Worm (Caenorhabditis elegans): ENCODE measurements around the gene mdl-1.
A peak's percentile ranks its signal among the peaks of the same experiment; 100 is the strongest.

mdl-1 gene

DNA sequence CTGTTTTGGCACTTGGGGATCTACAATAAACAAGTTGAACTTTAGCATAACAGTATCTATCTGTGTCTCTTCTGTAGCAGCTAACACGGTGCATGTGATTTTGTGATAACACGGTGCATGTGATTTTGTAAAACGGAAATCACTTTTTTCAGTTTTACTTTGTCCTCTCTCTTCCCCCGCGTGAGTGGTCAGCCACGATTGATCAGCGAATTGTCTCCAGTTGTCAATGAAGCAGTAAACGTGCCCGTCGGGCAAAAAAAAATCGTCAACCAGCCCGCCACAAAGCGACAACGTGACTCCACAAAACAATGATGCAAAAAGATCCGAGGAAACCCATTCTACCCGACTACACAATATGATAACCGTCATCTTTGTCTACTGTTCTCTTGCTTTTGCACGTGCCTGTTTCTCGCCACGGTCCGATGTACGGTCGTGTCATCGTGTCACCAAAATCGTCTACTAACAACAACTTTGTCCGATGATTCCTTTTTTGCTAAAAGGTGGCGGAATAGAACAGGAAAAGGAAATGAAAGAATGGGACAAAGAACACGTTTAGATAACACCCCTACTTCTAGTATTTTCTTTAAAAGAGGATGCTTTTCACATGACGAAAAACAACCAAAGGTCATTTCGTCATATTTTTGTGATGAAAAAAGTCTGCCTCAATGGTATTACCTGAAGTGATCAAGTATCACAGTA, 7.1 kb downstream of the mdl-1 start (continued):
- TF ChIP-seq snpc-1.3 (tag; optimal IDR thresholded peaks at IDR 0.05; ENCODE audit: insufficient read depth) = no peak
- peak; percentile 62; the same call in 1 of the 2 replicates for TF ChIP-seq sea-2 (GFP tag; IDR thresholded peaks at IDR 0.05)
- no peak for TF ChIP-seq Y67H2A.10 (GFP tag; conservative IDR thresholded peaks at IDR 0.05)
- TF ChIP-seq F33H1.4 (GFP tag; IDR thresholded peaks at IDR 0.05) = no peak
- peak; percentile 79 for TF ChIP-seq atf-7 (tag; optimal IDR thresholded peaks at IDR 0.05)
- TF ChIP-seq rec-8 (tag; optimal IDR thresholded peaks at IDR 0.05) = no peak
- TF ChIP-seq hlh-12 (tag; optimal IDR thresholded peaks at IDR 0.05) = no peak
- peak; percentile 78; the same call in 1 of the 2 replicates for TF ChIP-seq C06A6.2 (GFP tag; conservative IDR thresholded peaks at IDR 0.05)
- TF ChIP-seq die-1 (tag; optimal IDR thresholded peaks at IDR 0.05) = peak; percentile 63
- peak; percentile 55 for TF ChIP-seq tbp1 (GFP tag; optimal IDR thresholded peaks at IDR 0.05)
- no peak for TF ChIP-seq ceh-27 (GFP tag; optimal IDR thresholded peaks at IDR 0.05)
- TF ChIP-seq egl-44 (GFP tag; IDR thresholded peaks at IDR 0.05) = peak; percentile 86
- no peak for TF ChIP-seq T07F8.4 (tag; optimal IDR thresholded peaks at IDR 0.05)
- peak; percentile 74 for TF ChIP-seq lir-1 (GFP tag; conservative IDR thresholded peaks at IDR 0.05)
- TF ChIP-seq lin-40 (tag; optimal IDR thresholded peaks at IDR 0.05) = peak; percentile 81
- no peak for TF ChIP-seq unc-130 (GFP tag; optimal IDR thresholded peaks at IDR 0.05)
- TF ChIP-seq nfyb-1 (GFP tag; IDR thresholded peaks at IDR 0.05) = peak; percentile 88
- TF ChIP-seq ztf-26 (tag; optimal IDR thresholded peaks at IDR 0.05) = peak; percentile 89
- TF ChIP-seq mel-28 (tag; optimal IDR thresholded peaks at IDR 0.05; ENCODE audit: borderline replicate concordance) = no peak
- peak; percentile 90 for TF ChIP-seq F22D6.2 (tag; optimal IDR thresholded peaks at IDR 0.05)
- no peak for TF ChIP-seq ceh-91 (GFP tag; IDR thresholded peaks at IDR 0.05)
- TF ChIP-seq ama-1 (optimal IDR thresholded peaks at IDR 0.05) = peak; percentile 32
- no peak for TF ChIP-seq ama-1 (GFP tag; optimal IDR thresholded peaks at IDR 0.05)
- no peak for TF ChIP-seq ztf-25 (GFP tag; IDR thresholded peaks at IDR 0.05)
- TF ChIP-seq ceh-40 (GFP tag; IDR thresholded peaks at IDR 0.05) = no peak
- TF ChIP-seq F49E8.2 (tag; optimal IDR thresholded peaks at IDR 0.05; ENCODE audit: insufficient read depth) = no peak
- TF ChIP-seq Y56A3A.18 (GFP tag; IDR thresholded peaks at IDR 0.05) = no peak
- TF ChIP-seq nhr-120 (GFP tag; IDR thresholded peaks at IDR 0.05) = no peak
- TF ChIP-seq attf-6 (GFP tag; IDR thresholded peaks at IDR 0.05) = no peak
- TF ChIP-seq hmg-1.2 (GFP tag; IDR thresholded peaks at IDR 0.05) = no peak; the same call in 1 of the 2 replicates
- TF ChIP-seq nhr-27 (tag; optimal IDR thresholded peaks at IDR 0.05) = no peak
- TF ChIP-seq F39B2.1 (GFP tag; IDR thresholded peaks at IDR 0.05) = no peak
- TF ChIP-seq B0336.3 (GFP tag; IDR thresholded peaks at IDR 0.05) = no peak; the same call in none of the 2 replicates
- no peak for TF ChIP-seq egrh-3 (GFP tag; IDR thresholded peaks at IDR 0.05)
- TF ChIP-seq ceh-100 (GFP tag; IDR thresholded peaks at IDR 0.05) = no peak
- no peak for TF ChIP-seq sdz-38 (tag; optimal IDR thresholded peaks at IDR 0.05)
- no peak for TF ChIP-seq ztf-28 (GFP tag; IDR thresholded peaks at IDR 0.05)
- TF ChIP-seq bed-1 (GFP tag; IDR thresholded peaks at IDR 0.05) = no peak
- peak; percentile 40; the same call in 1 of the 2 replicates for TF ChIP-seq mcd-1 (GFP tag; IDR thresholded peaks at IDR 0.05)
- no peak for TF ChIP-seq lsy-27 (tag; optimal IDR thresholded peaks at IDR 0.05; ENCODE audit: borderline replicate concordance, insufficient read depth)
- TF ChIP-seq ets-4 (GFP tag; optimal IDR thresholded peaks at IDR 0.05) = peak; percentile 39
- no peak for TF ChIP-seq C17E4.6 (GFP tag; IDR thresholded peaks at IDR 0.05)
- TF ChIP-seq gei-17 (GFP tag; optimal IDR thresholded peaks at IDR 0.05) = peak; percentile 25
- no peak for TF ChIP-seq zim-3 (tag; optimal IDR thresholded peaks at IDR 0.05)
- TF ChIP-seq ztf-22 (GFP tag; optimal IDR thresholded peaks at IDR 0.05) = peak; percentile 56
- TF ChIP-seq hsf-1 (GFP tag; IDR thresholded peaks at IDR 0.05) = no peak

All from whole organism, young adult.